Worm (Caenorhabditis elegans) whole organism, L3 larva: ENCODE measurements around the gene R13A5.10.

Experiments
- ama-1 ChIP-seq: fragments of 150-350 bp; optimal IDR thresholded peaks from 2 replicates; lab custom pipeline; 2018
- ceh-16 ChIP-seq: sonication (generic microtip); optimal IDR thresholded peaks from 2 replicates; lab custom pipeline; 2017; ENCODE audit warnings: missing biosample characterization, missing genetic modification characterization
- daf-12 ChIP-seq: fragments of 150-350 bp; optimal IDR thresholded peaks from 2 replicates; lab custom pipeline; 2014; ENCODE audit warnings: missing biosample characterization, missing genetic modification reagents, missing genetic modification characterization
- eor-1 ChIP-seq, 2 experiments: fragments of 150-350 bp; optimal IDR thresholded peaks; 2 replicates each; lab custom pipeline; 2014 to 2018; ENCODE audit warnings: missing biosample characterization in 2 of 2, missing genetic modification characterization in 2 of 2
- pqm-1 ChIP-seq: fragments of 150-350 bp; optimal IDR thresholded peaks from 2 replicates; lab custom pipeline; 2017; ENCODE audit warnings: missing biosample characterization, missing genetic modification characterization, inconsistent platforms
- unc-39 ChIP-seq: sonication (generic microtip); optimal IDR thresholded peaks from 4 replicates; lab custom pipeline; 2017; ENCODE audit warnings: missing biosample characterization, missing genetic modification characterization
- unc-62 ChIP-seq: fragments of 150-350 bp; sonication (generic microtip); optimal IDR thresholded peaks from 4 replicates; lab custom pipeline; 2014; ENCODE audit warnings: missing biosample characterization, missing genetic modification reagents, missing genetic modification characterization

- TF ChIP-seq daf-12 (tag; lab: Kevin White, UChicago): no peak
- no peak for TF ChIP-seq ceh-16 (tag; lab: Kevin White, UChicago)
- TF ChIP-seq eor-1 (tag; optimal IDR thresholded peaks at IDR 0.05; lab: Kevin White, UChicago): no peak
- TF ChIP-seq ama-1 (lab: Kevin White, UChicago): no peak
- TF ChIP-seq unc-39 (tag; lab: Kevin White, UChicago): no peak
- TF ChIP-seq unc-62: peak; percentile 63
- TF ChIP-seq pqm-1: no peak
Measured at ce11 chrIII:7552859-7553258, 29.9 kb downstream of the R13A5.10 start.
